Worm (Caenorhabditis elegans): Measurements from ENCODE around the gene ZK355.3.

Gene ZK355.3

DNA sequence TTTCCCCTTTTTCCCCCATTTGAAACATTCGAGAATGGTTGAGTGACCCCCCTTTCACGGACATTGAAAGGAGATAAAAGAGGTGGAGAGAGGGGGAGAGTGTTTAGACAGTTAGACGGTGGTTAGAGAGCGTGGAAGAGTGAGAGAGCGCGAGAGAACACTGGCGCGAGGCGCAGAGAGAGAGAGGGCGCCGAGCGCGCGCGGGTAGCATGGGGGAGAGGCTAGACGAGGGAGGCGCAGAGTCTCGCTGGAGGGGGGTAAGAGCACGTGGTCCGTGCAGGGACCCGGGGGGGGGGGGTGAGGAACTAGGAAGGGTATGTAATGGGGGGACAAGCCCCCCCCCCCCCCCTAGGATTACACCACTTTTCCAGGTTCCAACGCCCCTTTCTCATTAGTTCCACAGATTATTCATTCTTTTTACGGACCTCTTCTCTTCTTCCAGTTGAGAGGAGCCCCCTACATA, 46.5 kb upstream of the ZK355.3 start (continued):
- TF ChIP-seq daf-8 (GFP tag; IDR thresholded peaks at IDR 0.05) (no peak), gei-8 (GFP tag; optimal IDR thresholded peaks at IDR 0.05) (peak; percentile 98), skn-1 (tag; optimal IDR thresholded peaks at IDR 0.05) (peak; percentile 35), nhr-10 (tag; optimal IDR thresholded peaks at IDR 0.05) (peak; percentile 73), hif-1 (tag; optimal IDR thresholded peaks at IDR 0.05) (peak in 1 of 2 experiments; percentile 85), Y5F2A.4 (GFP tag; optimal IDR thresholded peaks at IDR 0.05) (peak; percentile 46), lsy-2 (tag; optimal IDR thresholded peaks at IDR 0.05) (peak; percentile 79 to 87), daf-12 (tag; optimal IDR thresholded peaks at IDR 0.05) (no peak), set-16 (GFP tag; IDR thresholded peaks at IDR 0.05) (peak; percentile 100), ztf-11 (tag; optimal IDR thresholded peaks at IDR 0.05) (no peak), mdt-29 (GFP tag; IDR thresholded peaks at IDR 0.05) (peak; percentile 95), sdz-12 (GFP tag; optimal IDR thresholded peaks at IDR 0.05) (peak; percentile 77), aly-2 (tag; optimal IDR thresholded peaks at IDR 0.05) (no peak), lir-3 (tag; optimal IDR thresholded peaks at IDR 0.05) (no peak), zfp-2 (tag; optimal IDR thresholded peaks at IDR 0.05) (no peak), duxl-1 (tag; optimal IDR thresholded peaks at IDR 0.05; ENCODE audit: poor library complexity) (peak; percentile 92), dmd-9 (GFP tag; IDR thresholded peaks at IDR 0.05) (peak; percentile 85), zag-1 (tag; optimal IDR thresholded peaks at IDR 0.05) (peak; percentile 54), T26A8.4 (GFP tag; IDR thresholded peaks at IDR 0.05) (peak; percentile 96), tag-97 (GFP tag; IDR thresholded peaks at IDR 0.05) (peak; percentile 81; the same call in 1 of the 2 replicates), nhr-76 (tag; optimal IDR thresholded peaks at IDR 0.05) (peak; percentile 59), mxl-3 (GFP tag; optimal IDR thresholded peaks at IDR 0.05) (peak; percentile 98), mes-2 (tag; optimal IDR thresholded peaks at IDR 0.05; ENCODE audit: poor library complexity, severe bottlenecking) (peak; percentile 76), ceh-28 (tag; optimal IDR thresholded peaks at IDR 0.05) (no peak), Y75B8A.6 (GFP tag; IDR thresholded peaks at IDR 0.05) (peak; percentile 89), jun-1 (tag; optimal IDR thresholded peaks at IDR 0.05) (peak; percentile 91), lin-1 (GFP tag; IDR thresholded peaks at IDR 0.05) (peak; percentile 97), ceh-32 (tag; optimal IDR thresholded peaks at IDR 0.05; ENCODE audit: poor library complexity) (peak; percentile 29), D1046.2 (GFP tag; IDR thresholded peaks at IDR 0.05) (peak; percentile 83; the same call in 1 of the 2 replicates), ceh-62 (tag; optimal IDR thresholded peaks at IDR 0.05) (no peak), nhr-77 (tag; optimal IDR thresholded peaks at IDR 0.05) (peak; percentile 87), ctbp-1 (GFP tag; IDR thresholded peaks at IDR 0.05) (peak; percentile 98), unc-39 (tag; optimal IDR thresholded peaks at IDR 0.05) (no peak), dve-1 (tag; optimal IDR thresholded peaks at IDR 0.05; ENCODE audit: insufficient read depth) (peak; percentile 98), unc-130 (GFP tag; optimal IDR thresholded peaks at IDR 0.05) (no peak), zip-11 (GFP tag; IDR thresholded peaks at IDR 0.05) (no peak), snpc-4 (tag; optimal IDR thresholded peaks at IDR 0.05) (no peak), spr-3 (GFP tag; optimal IDR thresholded peaks at IDR 0.05) (peak; percentile 91), aha-1 (tag) (peak; percentile 99), daf-19 (GFP tag; conservative IDR thresholded peaks at IDR 0.05) (no peak), nhr-11 (tag; optimal IDR thresholded peaks at IDR 0.05) (peak; percentile 90), nhr-48 (tag; optimal IDR thresholded peaks at IDR 0.05) (peak; percentile 89), ceh-82 (tag; optimal IDR thresholded peaks at IDR 0.05) (no peak), dmd-8 (GFP tag; IDR thresholded peaks at IDR 0.05) (peak; percentile 66; the same call in 1 of the 2 replicates), fos-1 (tag; optimal IDR thresholded peaks at IDR 0.05) (peak; percentile 74), Y105C5A.15 (GFP tag; IDR thresholded peaks at IDR 0.05) (no peak), lin-13 (GFP tag; optimal IDR thresholded peaks at IDR 0.05) (peak; percentile 89), F44E2.7 (GFP tag; IDR thresholded peaks at IDR 0.05) (no peak), arid-1 (GFP tag; conservative IDR thresholded peaks at IDR 0.05) (peak; percentile 86), dpl-1 (GFP tag; optimal IDR thresholded peaks at IDR 0.05) (peak; percentile 58), madf-5 (GFP tag; IDR thresholded peaks at IDR 0.05) (no peak), hlh-11 (tag; optimal IDR thresholded peaks at IDR 0.05) (peak; percentile 98)
